Fruit fly (Drosophila melanogaster): ENCODE data around the gene CG5664.
A peak's percentile ranks its signal among the peaks of the same experiment; 100 is the strongest.

Gene CG5664

dm6 chr3L:21441216-21441813 lies at the start of gene CG5664 (continued):
- no peak for TF ChIP-seq Six4 (GFP tag; optimal IDR thresholded peaks at IDR 0.05)
- TF ChIP-seq CG17829 (tag; optimal IDR thresholded peaks at IDR 0.05) = no peak
- TF ChIP-seq sna (GFP tag; IDR thresholded peaks at IDR 0.05; ENCODE audit: partially characterized antibody) = peak; percentile 85
- no peak for TF ChIP-seq CG31365 (tag; optimal IDR thresholded peaks at IDR 0.05)
- no peak for TF ChIP-seq ac (GFP tag; optimal IDR thresholded peaks at IDR 0.05)
- TF ChIP-seq fru (optimal IDR thresholded peaks at IDR 0.05) = no peak
- TF ChIP-seq Taf1 (GFP tag; IDR thresholded peaks at IDR 0.05) = no peak
- TF ChIP-seq CG9797 (GFP tag; optimal IDR thresholded peaks at IDR 0.05) = peak; percentile 31
- no peak for TF ChIP-seq Dbx (GFP tag; IDR thresholded peaks at IDR 0.05)
- no peak for TF ChIP-seq bigmax (GFP tag; optimal IDR thresholded peaks at IDR 0.05)
- TF ChIP-seq CG4617 (GFP tag; optimal IDR thresholded peaks at IDR 0.05; ENCODE audit: borderline replicate concordance) = peak; percentile 27
- no peak for TF ChIP-seq PHDP (tag; optimal IDR thresholded peaks at IDR 0.05)
- no peak for TF ChIP-seq nom (GFP tag; optimal IDR thresholded peaks at IDR 0.05)
- no peak for TF ChIP-seq Bdp1 (GFP tag; optimal IDR thresholded peaks at IDR 0.05)
- TF ChIP-seq fd3F (GFP tag; optimal IDR thresholded peaks at IDR 0.05) = no peak
- no peak for TF ChIP-seq cas (GFP tag; IDR thresholded peaks at IDR 0.05)
- peak; percentile 68 for TF ChIP-seq tna (GFP tag; IDR thresholded peaks at IDR 0.05; ENCODE audit: partially characterized antibody)
- no peak for TF ChIP-seq sens (GFP tag)
- TF ChIP-seq CG8765 (GFP tag; IDR thresholded peaks at IDR 0.05) = no peak
- no peak for TF ChIP-seq luna (GFP tag; optimal IDR thresholded peaks at IDR 0.05)
- no peak for TF ChIP-seq CG1792 (GFP tag; optimal IDR thresholded peaks at IDR 0.05)
- TF ChIP-seq Lpt (GFP tag; optimal IDR thresholded peaks at IDR 0.05) = no peak
- TF ChIP-seq CG5245 (GFP tag; optimal IDR thresholded peaks at IDR 0.05) = no peak
- peak; percentile 82 for TF ChIP-seq unc-4 (GFP tag; IDR thresholded peaks at IDR 0.05; ENCODE audit: partially characterized antibody)
- TF ChIP-seq CG15073 (GFP tag; optimal IDR thresholded peaks at IDR 0.05) = no peak
- no peak for TF ChIP-seq CG1832 (GFP tag; optimal IDR thresholded peaks at IDR 0.05)
- no peak for TF ChIP-seq eve (GFP tag; optimal IDR thresholded peaks at IDR 0.05)
- TF ChIP-seq ci (GFP tag; IDR thresholded peaks at IDR 0.05) = no peak
- peak; percentile 34 for TF ChIP-seq CG14710 (tag; optimal IDR thresholded peaks at IDR 0.05)
- TF ChIP-seq row (GFP tag; IDR thresholded peaks at IDR 0.05) = peak; percentile 29; the same call in 1 of the 3 replicates
- no peak for TF ChIP-seq Vsx1 (GFP tag; optimal IDR thresholded peaks at IDR 0.05)
- TF ChIP-seq fu2 (GFP tag; optimal IDR thresholded peaks at IDR 0.05) = no peak
- TF ChIP-seq bbx (GFP tag; IDR thresholded peaks at IDR 0.05; ENCODE audit: partially characterized antibody) = peak; percentile 79
- no peak for TF ChIP-seq Fer2 (tag; optimal IDR thresholded peaks at IDR 0.05)
- no peak for TF ChIP-seq CG30020 (tag; optimal IDR thresholded peaks at IDR 0.05)
- no peak for TF ChIP-seq Atf6 (GFP tag; IDR thresholded peaks at IDR 0.05)
- TF ChIP-seq ewg (GFP tag; optimal IDR thresholded peaks at IDR 0.05) = no peak
- no peak for TF ChIP-seq Awh (GFP tag; IDR thresholded peaks at IDR 0.05)
- TF ChIP-seq lbe (GFP tag; optimal IDR thresholded peaks at IDR 0.05) = no peak
- TF ChIP-seq CG1529 (GFP tag; optimal IDR thresholded peaks at IDR 0.05) = no peak
- TF ChIP-seq Mad (GFP tag; optimal IDR thresholded peaks at IDR 0.05) = no peak
- TF ChIP-seq pnt (GFP tag; optimal IDR thresholded peaks at IDR 0.05) = no peak
- TF ChIP-seq CG6765 (GFP tag; optimal IDR thresholded peaks at IDR 0.05) = no peak
- TF ChIP-seq CoRest (tag; optimal IDR thresholded peaks at IDR 0.05) = no peak
- TF ChIP-seq Dip3 (GFP tag; optimal IDR thresholded peaks at IDR 0.05) = no peak
- TF ChIP-seq en (GFP tag; optimal IDR thresholded peaks at IDR 0.05) = no peak
- TF ChIP-seq otp (GFP tag; IDR thresholded peaks at IDR 0.05) = no peak
- TF ChIP-seq Myb (GFP tag; optimal IDR thresholded peaks at IDR 0.05) = peak; percentile 95
- no peak for TF ChIP-seq CG9215 (GFP tag; IDR thresholded peaks at IDR 0.05)
- no peak for TF ChIP-seq Kr (GFP tag; optimal IDR thresholded peaks at IDR 0.05)
- TF ChIP-seq hb (GFP tag; IDR thresholded peaks at IDR 0.05; ENCODE audit: partially characterized antibody) = peak; percentile 58; the same call in 1 of the 3 replicates
- no peak for TF ChIP-seq ap (GFP tag; IDR thresholded peaks at IDR 0.05)
